Worm (Caenorhabditis elegans): ENCODE measurements around the gene ceh-43.

- TF ChIP-seq ZK546.5 (tag; optimal IDR thresholded peaks at IDR 0.05) (no peak), mdl-1 (tag; optimal IDR thresholded peaks at IDR 0.05) (no peak), sea-2 (GFP tag; optimal IDR thresholded peaks at IDR 0.05) (no peak), ztf-11 (tag; optimal IDR thresholded peaks at IDR 0.05) (no peak), pha-4 (tag; optimal IDR thresholded peaks at IDR 0.05) (no peak), fkh-10 (GFP tag; optimal IDR thresholded peaks at IDR 0.05) (no peak), ceh-9 (tag; optimal IDR thresholded peaks at IDR 0.05) (no peak), tbx-2 (tag; optimal IDR thresholded peaks at IDR 0.05) (no peak), ceh-28 (tag; optimal IDR thresholded peaks at IDR 0.05) (no peak), ceh-82 (tag; optimal IDR thresholded peaks at IDR 0.05) (no peak), zag-1 (tag; optimal IDR thresholded peaks at IDR 0.05) (no peak), nhr-12 (tag; optimal IDR thresholded peaks at IDR 0.05) (no peak), snpc-4 (tag; optimal IDR thresholded peaks at IDR 0.05) (no peak)
Measured at ce11 chrIII:4488892-4489409, 39.2 kb upstream of the ceh-43 start, which contains the start of gene cpg-1.

Data from whole organism, L3 larva.